Fruit fly (Drosophila melanogaster) whole organism, adult: ENCODE data around the gene TBC1d7.

Experiments
- CG1620 ChIP-seq: fragments of 200-800 bp; sonication (Bioruptor generic); optimal IDR thresholded peaks from 2 replicates; lab custom pipeline; 2016; ENCODE audit warnings: missing biosample characterization, missing genetic modification characterization
- CG5204 ChIP-seq: fragments of 200-800 bp; sonication (Bioruptor generic); optimal IDR thresholded peaks from 2 replicates; lab custom pipeline; 2016; ENCODE audit warnings: missing biosample characterization, missing genetic modification characterization
- CG7045 ChIP-seq: fragments of 200-800 bp; sonication (Bioruptor generic); optimal IDR thresholded peaks from 2 replicates; lab custom pipeline; 2017; ENCODE audit warnings: missing biosample characterization, mild to moderate bottlenecking, missing genetic modification characterization
- CG7101 ChIP-seq: fragments of 200-800 bp; sonication (Bioruptor generic); optimal IDR thresholded peaks from 2 replicates; lab custom pipeline; 2018; ENCODE audit warnings: missing biosample characterization, mild to moderate bottlenecking, missing genetic modification characterization, moderate library complexity
- Clk ChIP-seq: fragments of 200-800 bp; sonication (Bioruptor generic); optimal IDR thresholded peaks from 2 replicates; lab custom pipeline; 2017; ENCODE audit warnings: missing biosample characterization, missing genetic modification characterization
- Crg-1 ChIP-seq: fragments of 200-800 bp; sonication (Bioruptor generic); optimal IDR thresholded peaks from 2 replicates; lab custom pipeline; 2016; ENCODE audit warnings: missing biosample characterization, missing genetic modification characterization
- Mnt ChIP-seq: fragments of 200-800 bp; sonication (Bioruptor generic); optimal IDR thresholded peaks from 2 replicates; lab custom pipeline; 2016; ENCODE audit warnings: missing biosample characterization, mild to moderate bottlenecking, missing genetic modification characterization
- cic ChIP-seq: fragments of 200-800 bp; sonication (Bioruptor generic); optimal IDR thresholded peaks from 2 replicates; lab custom pipeline; 2017; ENCODE audit warnings: missing biosample characterization, mild to moderate bottlenecking, missing genetic modification characterization, moderate library complexity
- cnc ChIP-seq, 2 experiments: fragments of >200 bp; optimal IDR thresholded peaks; 2 replicates each; lab custom pipeline; 2017
- pad ChIP-seq: fragments of 200-800 bp; sonication (Bioruptor generic); optimal IDR thresholded peaks from 3 replicates; lab custom pipeline; 2017; ENCODE audit warnings: missing biosample characterization, missing genetic modification characterization, mild to moderate bottlenecking, moderate library complexity, missing genetic modification reagents

- TF ChIP-seq Mnt (GFP tag; lab: Kevin White, UChicago) (no peak), cnc (optimal IDR thresholded peaks at IDR 0.05; lab: Kevin White, UChicago) (no peak), pad (GFP tag; lab: Kevin White, UChicago) (peak; percentile 36), CG7101 (tag; lab: Kevin White, UChicago) (peak; percentile 66), Clk (GFP tag; lab: Kevin White, UChicago) (no peak), CG7045 (GFP tag; lab: Kevin White, UChicago) (peak; percentile 43), cic (peak; percentile 12), CG5204 (GFP tag; lab: Kevin White, UChicago) (no peak), Crg-1 (peak; percentile 32), CG1620 (peak; percentile 26)
Observed at dm6 chr3R:24163556-24164022, 2.1 kb downstream of the TBC1d7 start, which contains the start of gene Apc2.
